Fruit fly (Drosophila melanogaster) whole organism, embryonic: ENCODE measurements around the gene shf.

Source experiments
- BEAF-32 ChIP-seq: fragments of 200-800 bp; sonication (Bioruptor generic); optimal IDR thresholded peaks from 3 replicates; lab custom pipeline; 2017; ENCODE audit warnings: missing biosample characterization, missing genetic modification characterization, mild to moderate bottlenecking, moderate library complexity, missing genetic modification reagents
- Bgb ChIP-seq: fragments of 200-800 bp; sonication (Bioruptor generic); IDR thresholded peaks from 2 replicates; pipeline ENCODE4 v1.3.6; 2022; ENCODE audit warnings: missing biosample characterization, missing genetic modification characterization; ENCODE audit not compliant: partially characterized antibody
- Blimp-1 ChIP-seq: fragments of 200-800 bp; sonication (Bioruptor generic); optimal IDR thresholded peaks from 3 replicates; lab custom pipeline; 2018; ENCODE audit warnings: missing biosample characterization, missing genetic modification characterization, mild to moderate bottlenecking, moderate library complexity, missing genetic modification reagents
- CG12071 ChIP-seq: fragments of 200-800 bp; sonication (Bioruptor generic); optimal IDR thresholded peaks from 3 replicates; lab custom pipeline; 2018; ENCODE audit warnings: missing biosample characterization, mild to moderate bottlenecking, missing genetic modification characterization
- CG14050 ChIP-seq: fragments of 200-800 bp; sonication (Bioruptor generic); IDR thresholded peaks from 3 replicates; pipeline ENCODE4 v1.3.6; 2022; ENCODE audit warnings: missing biosample characterization, missing genetic modification characterization
- CG14667 ChIP-seq: fragments of 200-800 bp; sonication (Bioruptor generic); IDR thresholded peaks from 2 replicates; pipeline ENCODE4 v1.3.6; 2022; ENCODE audit warnings: missing biosample characterization, missing genetic modification characterization
- CG15696 ChIP-seq: fragments of 200-800 bp; sonication (Bioruptor generic); optimal IDR thresholded peaks from 2 replicates; lab custom pipeline; 2019; ENCODE audit warnings: missing biosample characterization, mild to moderate bottlenecking, missing genetic modification characterization, moderate library complexity
- CG1602 ChIP-seq: fragments of 200-800 bp; sonication (Bioruptor generic); optimal IDR thresholded peaks from 3 replicates; lab custom pipeline; 2016; ENCODE audit warnings: missing biosample characterization, missing genetic modification characterization
- CG17912 ChIP-seq: fragments of 200-800 bp; sonication (Bioruptor generic); optimal IDR thresholded peaks from 2 replicates; lab custom pipeline; 2018; ENCODE audit warnings: missing biosample characterization, mild to moderate bottlenecking, missing genetic modification characterization
- CG3847 ChIP-seq: fragments of 200-800 bp; sonication (Bioruptor generic); IDR thresholded peaks from 2 replicates; pipeline ENCODE4 v1.3.6; 2022; ENCODE audit warnings: missing biosample characterization, missing genetic modification characterization
- CG3995 ChIP-seq: fragments of 200-800 bp; sonication (Bioruptor generic); optimal IDR thresholded peaks from 3 replicates; lab custom pipeline; 2016; ENCODE audit warnings: missing biosample characterization, missing genetic modification characterization
- CG6654 ChIP-seq: fragments of 200-800 bp; sonication (Bioruptor generic); optimal IDR thresholded peaks from 2 replicates; lab custom pipeline; 2017; ENCODE audit warnings: missing biosample characterization, mild to moderate bottlenecking, missing genetic modification characterization
- CG7556 ChIP-seq: fragments of 200-800 bp; sonication (Bioruptor generic); optimal IDR thresholded peaks from 2 replicates; lab custom pipeline; 2017; ENCODE audit warnings: missing biosample characterization, mild to moderate bottlenecking, missing genetic modification characterization
- CG7745 ChIP-seq: fragments of 200-800 bp; sonication (Bioruptor generic); optimal IDR thresholded peaks from 2 replicates; lab custom pipeline; 2018; ENCODE audit warnings: missing biosample characterization, mild to moderate bottlenecking, missing genetic modification characterization, moderate library complexity
- CG8359 ChIP-seq: fragments of 200-800 bp; sonication (Bioruptor generic); optimal IDR thresholded peaks from 2 replicates; lab custom pipeline; 2017; ENCODE audit warnings: missing biosample characterization, mild to moderate bottlenecking, missing genetic modification characterization, borderline replicate concordance
- CTCF ChIP-seq: fragments of 200-800 bp; sonication (Bioruptor generic); optimal IDR thresholded peaks from 2 replicates; lab custom pipeline; 2017; ENCODE audit warnings: missing biosample characterization, mild to moderate bottlenecking, missing genetic modification characterization, moderate library complexity
- D19B ChIP-seq: fragments of 200-800 bp; sonication (Bioruptor generic); optimal IDR thresholded peaks from 2 replicates; lab custom pipeline; 2017; ENCODE audit warnings: missing biosample characterization, mild to moderate bottlenecking, missing genetic modification characterization
- Dad ChIP-seq: fragments of 200-800 bp; sonication (Bioruptor generic); optimal IDR thresholded peaks from 3 replicates; lab custom pipeline; 2016; ENCODE audit warnings: missing biosample characterization, missing genetic modification characterization
- H15 ChIP-seq: fragments of 200-800 bp; sonication (Bioruptor generic); IDR thresholded peaks from 3 replicates; pipeline ENCODE4 v1.3.6; 2022; ENCODE audit warnings: missing biosample characterization, missing genetic modification characterization
- Kr ChIP-seq: fragments of 200-800 bp; sonication (Bioruptor generic); optimal IDR thresholded peaks from 2 replicates; lab custom pipeline; 2017; ENCODE audit warnings: missing biosample characterization, mild to moderate bottlenecking, missing genetic modification characterization
- Lpt ChIP-seq: fragments of >200 bp; optimal IDR thresholded peaks from 2 replicates; lab custom pipeline; 2018; ENCODE audit warnings: missing biosample characterization, missing genetic modification characterization
- Oaz ChIP-seq: fragments of 200-800 bp; sonication (Bioruptor generic); IDR thresholded peaks from 2 replicates; pipeline ENCODE4 v1.3.6; 2022; ENCODE audit warnings: missing biosample characterization, missing genetic modification characterization
- Rx ChIP-seq: fragments of 200-800 bp; sonication (Bioruptor generic); IDR thresholded peaks from 2 replicates; pipeline ENCODE4 v1.3.6; 2022; ENCODE audit warnings: missing biosample characterization, missing genetic modification characterization
- Sin3A ChIP-seq: fragments of >200 bp; optimal IDR thresholded peaks from 2 replicates; lab custom pipeline; 2018
- Taf1 ChIP-seq: fragments of 200-800 bp; sonication (Bioruptor generic); IDR thresholded peaks from 2 replicates; pipeline ENCODE4 v1.3.6; 2022; ENCODE audit warnings: missing biosample characterization, missing genetic modification characterization
- ap ChIP-seq: fragments of 200-800 bp; sonication (Bioruptor generic); IDR thresholded peaks from 2 replicates; pipeline ENCODE4 v1.3.6; 2022; ENCODE audit warnings: missing biosample characterization, missing genetic modification characterization
- ara ChIP-seq: fragments of 200-800 bp; sonication (Bioruptor generic); IDR thresholded peaks from 2 replicates; pipeline ENCODE4 v1.3.6; 2022; ENCODE audit warnings: missing biosample characterization, missing genetic modification characterization
- bsh ChIP-seq, 2 experiments: fragments of 200-800 bp; sonication (Bioruptor generic); optimal IDR thresholded peaks; 2 replicates each; lab custom pipeline; 2017 to 2018; ENCODE audit warnings: mild to moderate bottlenecking in 2 of 2, missing biosample characterization in 2 of 2, missing genetic modification characterization in 2 of 2, moderate library complexity in 1 of 2
- btn ChIP-seq: fragments of 200-800 bp; sonication (Bioruptor generic); optimal IDR thresholded peaks from 2 replicates; lab custom pipeline; 2016; ENCODE audit warnings: missing biosample characterization, missing genetic modification characterization
- caup ChIP-seq: fragments of 200-800 bp; sonication (Bioruptor generic); optimal IDR thresholded peaks from 3 replicates; lab custom pipeline; 2017; ENCODE audit warnings: missing biosample characterization, mild to moderate bottlenecking, missing genetic modification characterization, moderate library complexity; ENCODE audit not compliant: severe bottlenecking
- chif ChIP-seq, 2 experiments: fragments of 200-800 bp; sonication (Bioruptor generic); optimal IDR thresholded peaks; 3 replicates each; lab custom pipeline; 2016; ENCODE audit warnings: missing biosample characterization in 2 of 2, missing genetic modification characterization in 2 of 2
- danr ChIP-seq: fragments of 200-800 bp; sonication (Bioruptor generic); IDR thresholded peaks from 2 replicates; pipeline ENCODE4 v1.3.6; 2022; ENCODE audit warnings: missing biosample characterization, missing genetic modification characterization
- dimm ChIP-seq: fragments of 200-800 bp; sonication (Bioruptor generic); IDR thresholded peaks from 2 replicates; pipeline ENCODE4 v1.3.6; 2022; ENCODE audit warnings: missing biosample characterization, missing genetic modification characterization
- esg ChIP-seq: fragments of 200-800 bp; sonication (Bioruptor generic); conservative IDR thresholded peaks from 2 replicates; pipeline ENCODE4 v1.3.6; 2022; ENCODE audit warnings: missing biosample characterization, missing genetic modification characterization
- gcm2 ChIP-seq: fragments of 200-800 bp; sonication (Bioruptor generic); optimal IDR thresholded peaks from 2 replicates; lab custom pipeline; 2016; ENCODE audit warnings: missing biosample characterization, missing genetic modification characterization
- ham ChIP-seq: fragments of 200-800 bp; sonication (Bioruptor generic); IDR thresholded peaks from 2 replicates; pipeline ENCODE4 v1.3.6; 2022; ENCODE audit warnings: missing biosample characterization, missing genetic modification characterization
- ind ChIP-seq: fragments of 200-800 bp; sonication (Bioruptor generic); optimal IDR thresholded peaks from 3 replicates; lab custom pipeline; 2016; ENCODE audit warnings: missing biosample characterization, missing genetic modification characterization
- jumu ChIP-seq: fragments of 200-800 bp; sonication (Bioruptor generic); optimal IDR thresholded peaks from 3 replicates; lab custom pipeline; 2016; ENCODE audit warnings: missing biosample characterization, missing genetic modification characterization
- klu ChIP-seq: fragments of 200-800 bp; sonication (Bioruptor generic); IDR thresholded peaks from 2 replicates; pipeline ENCODE4 v1.3.6; 2022; ENCODE audit warnings: missing biosample characterization, missing genetic modification characterization
- org-1 ChIP-seq: fragments of 200-800 bp; sonication (Bioruptor generic); optimal IDR thresholded peaks from 2 replicates; lab custom pipeline; 2017; ENCODE audit warnings: missing biosample characterization, missing genetic modification characterization
- peb ChIP-seq: fragments of 200-800 bp; sonication (Bioruptor generic); IDR thresholded peaks from 2 replicates; pipeline ENCODE4 v1.3.6; 2022; ENCODE audit warnings: missing biosample characterization, missing genetic modification characterization
- phol ChIP-seq: fragments of 200-800 bp; sonication (Bioruptor generic); optimal IDR thresholded peaks from 3 replicates; lab custom pipeline; 2018; ENCODE audit warnings: missing biosample characterization, mild to moderate bottlenecking, missing genetic modification characterization, moderate library complexity
- sc ChIP-seq, 3 experiments: fragments of >200 bp in 2 of 3; fragments of 200-800 bp in 1 of 3; sonication (Bioruptor generic) in 1 of 3; optimal IDR thresholded peaks; 2 replicates in 2 of 3; 3 replicates in 1 of 3; lab custom pipeline; 2017; ENCODE audit warnings: mild to moderate bottlenecking in 1 of 3, missing biosample characterization in 1 of 3, missing genetic modification characterization in 1 of 3, missing genetic modification reagents in 1 of 3
- schlank ChIP-seq: fragments of 200-800 bp; sonication (Bioruptor generic); optimal IDR thresholded peaks from 2 replicates; lab custom pipeline; 2018; ENCODE audit warnings: missing biosample characterization, mild to moderate bottlenecking, missing genetic modification characterization
- sd ChIP-seq: fragments of 200-800 bp; sonication (Bioruptor generic); optimal IDR thresholded peaks from 3 replicates; lab custom pipeline; 2018; ENCODE audit warnings: missing biosample characterization, mild to moderate bottlenecking, missing genetic modification characterization, moderate library complexity
- seq ChIP-seq: fragments of 200-800 bp; sonication (Bioruptor generic); IDR thresholded peaks from 2 replicates; pipeline ENCODE4 v1.3.6; 2022; ENCODE audit warnings: missing biosample characterization, missing genetic modification characterization
- slou ChIP-seq: fragments of 200-800 bp; sonication (Bioruptor generic); optimal IDR thresholded peaks from 3 replicates; lab custom pipeline; 2016; ENCODE audit warnings: missing biosample characterization, missing genetic modification characterization
- so ChIP-seq: fragments of 200-800 bp; sonication (Bioruptor generic); IDR thresholded peaks from 3 replicates; pipeline ENCODE4 v1.3.6; 2022; ENCODE audit warnings: missing biosample characterization, missing genetic modification characterization
- ssp ChIP-seq: fragments of 200-800 bp; sonication (Bioruptor generic); IDR thresholded peaks from 2 replicates; pipeline ENCODE4 v1.3.6; 2022; ENCODE audit warnings: missing biosample characterization, missing genetic modification characterization
- stc ChIP-seq: fragments of 200-800 bp; sonication (Bioruptor generic); IDR thresholded peaks from 2 replicates; pipeline ENCODE4 v1.3.6; 2022; ENCODE audit warnings: missing biosample characterization, missing genetic modification characterization
- tin ChIP-seq: fragments of 200-800 bp; sonication (Bioruptor generic); optimal IDR thresholded peaks from 3 replicates; lab custom pipeline; 2016; ENCODE audit warnings: missing biosample characterization, missing genetic modification characterization
- vfl ChIP-seq: fragments of 200-800 bp; sonication (Bioruptor generic); optimal IDR thresholded peaks from 2 replicates; lab custom pipeline; 2016; ENCODE audit warnings: missing biosample characterization, missing genetic modification characterization
- zfh1 ChIP-seq: fragments of 200-800 bp; sonication (Bioruptor generic); IDR thresholded peaks from 3 replicates; pipeline ENCODE4 v1.3.6; 2022; ENCODE audit warnings: missing biosample characterization, missing genetic modification characterization

shf gene

DNA sequence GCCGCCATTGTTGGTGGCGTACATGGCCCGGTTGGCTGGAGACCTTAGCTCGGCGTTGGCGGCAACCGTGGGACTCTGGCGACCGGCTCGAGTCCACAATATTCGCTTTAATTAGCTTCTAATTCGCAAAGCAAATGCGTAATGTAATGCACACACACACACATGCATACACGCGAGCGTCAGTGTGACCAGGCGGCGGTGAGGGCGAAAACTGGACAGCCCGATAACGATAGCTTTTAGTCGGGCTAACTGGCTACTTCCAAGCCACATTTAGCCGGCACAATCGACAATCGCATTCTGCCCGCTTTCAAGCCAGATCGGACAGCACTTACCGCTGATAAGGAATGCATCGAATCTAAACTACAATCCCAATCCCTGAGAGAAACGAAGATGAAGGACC lies 41.2 kb upstream of the shf start, which contains the start of the genes Nf-YC and xit (continued):
- no peak for TF ChIP-seq peb (GFP tag; lab: Robert Waterston, UW)
- TF ChIP-seq stc (GFP tag; lab: Robert Waterston, UW): no peak
- TF ChIP-seq sc (optimal IDR thresholded peaks at IDR 0.05; lab: Kevin White, UChicago): no peak
- no peak for TF ChIP-seq sc (GFP tag; optimal IDR thresholded peaks at IDR 0.05; lab: Kevin White, UChicago)
- no peak for TF ChIP-seq esg (GFP tag; lab: Robert Waterston, UW)
- TF ChIP-seq ap (GFP tag; lab: Robert Waterston, UW): no peak
- no peak for TF ChIP-seq caup
- TF ChIP-seq ham: no peak
- no peak for TF ChIP-seq Blimp-1 (GFP tag; lab: Kevin White, UChicago)
- no peak for TF ChIP-seq D19B (GFP tag; lab: Kevin White, UChicago)
- TF ChIP-seq Kr: no peak
- no peak for TF ChIP-seq so (GFP tag; lab: Robert Waterston, UW)
- TF ChIP-seq org-1: no peak
- no peak for TF ChIP-seq CTCF (GFP tag; lab: Kevin White, UChicago)
- no peak for TF ChIP-seq CG3995
- no peak for TF ChIP-seq btn (GFP tag; lab: Kevin White, UChicago)
- TF ChIP-seq CG3847 (GFP tag; lab: Robert Waterston, UW): peak; percentile 45
- no peak for TF ChIP-seq ara (GFP tag; lab: Robert Waterston, UW)
- TF ChIP-seq CG17912 (GFP tag; lab: Kevin White, UChicago): no peak
- TF ChIP-seq CG6654 (GFP tag; lab: Kevin White, UChicago): no peak
- no peak for TF ChIP-seq schlank (tag; lab: Kevin White, UChicago)
- peak; percentile 67 for TF ChIP-seq Bgb (GFP tag; lab: Robert Waterston, UW)
- TF ChIP-seq sd: no peak
- no peak for TF ChIP-seq bsh (GFP tag; optimal IDR thresholded peaks at IDR 0.05; lab: Kevin White, UChicago)
- no peak for TF ChIP-seq dimm (GFP tag; lab: Robert Waterston, UW)
- TF ChIP-seq chif (GFP tag; optimal IDR thresholded peaks at IDR 0.05; lab: Kevin White, UChicago): no peak
- TF ChIP-seq BEAF-32: peak; percentile 70
- no peak for TF ChIP-seq klu (GFP tag; lab: Robert Waterston, UW)
- TF ChIP-seq Oaz (GFP tag; lab: Robert Waterston, UW): no peak
- no peak for TF ChIP-seq Rx
- TF ChIP-seq jumu (GFP tag; lab: Kevin White, UChicago): no peak
- TF ChIP-seq tin (GFP tag; lab: Kevin White, UChicago): peak; percentile 10
- peak; percentile 19 for TF ChIP-seq phol (tag; lab: Kevin White, UChicago)
- TF ChIP-seq vfl (GFP tag; lab: Kevin White, UChicago): no peak
- no peak for TF ChIP-seq CG15696 (tag; lab: Kevin White, UChicago)
- TF ChIP-seq ssp (GFP tag; lab: Robert Waterston, UW): peak; percentile 91
- no peak for TF ChIP-seq gcm2 (GFP tag; lab: Kevin White, UChicago)
- no peak for TF ChIP-seq H15 (GFP tag; lab: Robert Waterston, UW)
- peak; percentile 22; the same call in 1 of the 3 replicates for TF ChIP-seq zfh1 (GFP tag; lab: Robert Waterston, UW)
- no peak for TF ChIP-seq Lpt (GFP tag; lab: Kevin White, UChicago)
- peak; percentile 53 for TF ChIP-seq Sin3A (lab: Kevin White, UChicago)
- no peak for TF ChIP-seq ind (GFP tag; lab: Kevin White, UChicago)
- no peak for TF ChIP-seq Dad (GFP tag; lab: Kevin White, UChicago)
- no peak for TF ChIP-seq CG12071 (GFP tag; lab: Kevin White, UChicago)
- TF ChIP-seq CG8359 (GFP tag; lab: Kevin White, UChicago): no peak
- TF ChIP-seq CG14050 (GFP tag; lab: Robert Waterston, UW): no peak
- no peak for TF ChIP-seq slou
- TF ChIP-seq CG7745 (tag; lab: Kevin White, UChicago): no peak
- TF ChIP-seq CG1602: no peak
- no peak for TF ChIP-seq Taf1 (GFP tag; lab: Robert Waterston, UW)
- no peak for TF ChIP-seq CG14667
- TF ChIP-seq seq: no peak
- TF ChIP-seq danr (GFP tag; lab: Robert Waterston, UW): no peak
- TF ChIP-seq CG7556 (GFP tag; lab: Kevin White, UChicago): no peak
